Worm (Caenorhabditis elegans): ENCODE measurements around the gene cyp-35D1.

DNA sequence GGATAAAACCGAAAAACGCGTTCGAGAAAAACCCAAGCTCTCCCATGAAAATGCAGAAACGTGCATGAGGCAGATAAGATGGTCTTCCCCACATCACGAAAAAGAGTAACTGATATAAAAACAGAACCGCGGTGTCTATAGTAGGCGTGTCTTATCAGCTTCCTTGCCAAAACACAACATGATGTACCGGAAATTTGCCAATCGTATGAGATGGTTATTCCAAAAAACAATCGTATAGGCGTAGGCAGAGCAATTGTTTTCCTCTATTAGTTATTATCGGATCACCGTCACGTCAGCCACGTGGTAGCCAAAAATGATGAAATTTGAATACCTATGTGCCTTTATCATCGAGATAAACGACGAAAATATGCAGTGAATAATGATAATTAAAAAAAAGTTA is 30.4 kb downstream of the cyp-35D1 start, which contains the start of gene str-7:
- TF ChIP-seq W03F9.2 (tag; optimal IDR thresholded peaks at IDR 0.05) (no peak), him-1 (tag; optimal IDR thresholded peaks at IDR 0.05) (no peak), dao-5 (tag; optimal IDR thresholded peaks at IDR 0.05) (no peak)

Data from whole organism, L4/young adult.